Worm (Caenorhabditis elegans) whole organism, L4 larva: Measurements from ENCODE around the gene sdz-10.

Source experiments
- F10B5.3 ChIP-seq: sonication (generic microtip); optimal IDR thresholded peaks from 2 replicates; lab custom pipeline; 2016; ENCODE audit warnings: mild to moderate bottlenecking, missing genetic modification characterization, missing compliant biosample characterization
- Y105C5A.15 ChIP-seq: fragments of 200-800 bp; sonication (Bioruptor generic); IDR thresholded peaks from 2 replicates; pipeline ENCODE4 v1.3.6; 2022; ENCODE audit warnings: missing genetic modification characterization, missing compliant biosample characterization
- ZK546.5 ChIP-seq, 2 experiments: sonication (generic microtip); optimal IDR thresholded peaks; 2 replicates each; lab custom pipeline; 2017; ENCODE audit warnings: missing biosample characterization in 2 of 2, missing genetic modification characterization in 2 of 2
- aha-1 ChIP-seq: fragments of 150-350 bp; peaks from one replicate; lab custom pipeline; 2014; ENCODE audit warnings: missing biosample characterization, missing genetic modification characterization
- ceh-20 ChIP-seq: fragments of 200-800 bp; sonication (Bioruptor generic); IDR thresholded peaks from 2 replicates; pipeline ENCODE4 v1.3.6; 2022; ENCODE audit warnings: missing genetic modification reagents, missing genetic modification characterization, missing compliant biosample characterization
- ceh-62 ChIP-seq: sonication (generic microtip); optimal IDR thresholded peaks from 2 replicates; lab custom pipeline; 2017; ENCODE audit warnings: missing biosample characterization, missing genetic modification characterization
- ces-1 ChIP-seq: fragments of 150-350 bp; sonication (generic microtip); optimal IDR thresholded peaks from 4 replicates; lab custom pipeline; 2014; ENCODE audit warnings: missing biosample characterization, missing genetic modification reagents, missing genetic modification characterization
- daf-16 ChIP-seq, 3 experiments: sonication (generic microtip); optimal IDR thresholded peaks; 2 replicates each; lab custom pipeline; 2016 to 2017; ENCODE audit warnings: missing genetic modification characterization in 3 of 3, missing genetic modification reagents in 3 of 3, mild to moderate bottlenecking in 2 of 3, missing compliant biosample characterization in 2 of 3, missing biosample characterization in 1 of 3, moderate library complexity in 1 of 3
- daf-19 ChIP-seq: fragments of 200-800 bp; sonication (Bioruptor generic); conservative IDR thresholded peaks from 2 replicates; pipeline ENCODE4 v1.3.6; 2022; ENCODE audit warnings: missing genetic modification characterization, missing compliant biosample characterization
- dmd-6 ChIP-seq: fragments of 200-800 bp; sonication (Bioruptor generic); IDR thresholded peaks from 2 replicates; pipeline ENCODE4 v1.3.6; 2022; ENCODE audit warnings: missing genetic modification reagents, missing genetic modification characterization, missing compliant biosample characterization
- dpl-1 ChIP-seq: fragments of 150-350 bp; optimal IDR thresholded peaks from 2 replicates; lab custom pipeline; 2014; ENCODE audit warnings: missing biosample characterization, missing genetic modification reagents, missing genetic modification characterization
- dve-1 ChIP-seq: sonication (generic microtip); optimal IDR thresholded peaks from 2 replicates; lab custom pipeline; 2017; ENCODE audit warnings: antibody characterized with exemption, mild to moderate bottlenecking, missing genetic modification characterization, missing compliant biosample characterization; ENCODE audit not compliant: insufficient read depth
- fos-1 ChIP-seq: fragments of 150-350 bp; optimal IDR thresholded peaks from 2 replicates; lab custom pipeline; 2014; ENCODE audit warnings: missing biosample characterization, missing genetic modification characterization
- hif-1 ChIP-seq, 2 experiments: sonication (generic microtip); optimal IDR thresholded peaks; 2 replicates each; lab custom pipeline; 2016 to 2017; ENCODE audit warnings: missing compliant biosample characterization in 2 of 2, missing genetic modification characterization in 2 of 2, missing genetic modification reagents in 2 of 2, missing genotype in 2 of 2, mild to moderate bottlenecking in 1 of 2
- hlh-11 ChIP-seq: fragments of 200-800 bp; sonication (Bioruptor generic); optimal IDR thresholded peaks from 2 replicates; lab custom pipeline; 2018; ENCODE audit warnings: mild to moderate bottlenecking, missing genetic modification characterization, missing compliant biosample characterization
- hlh-30 ChIP-seq: sonication (generic microtip); optimal IDR thresholded peaks from 2 replicates; lab custom pipeline; 2017; ENCODE audit warnings: antibody characterized with exemption, mild to moderate bottlenecking, missing genetic modification characterization, missing compliant biosample characterization; ENCODE audit not compliant: insufficient read depth
- hmg-1.1 ChIP-seq: fragments of 200-800 bp; sonication (Bioruptor generic); IDR thresholded peaks from 2 replicates; pipeline ENCODE4 v1.3.6; 2022; ENCODE audit warnings: missing genetic modification reagents, missing genetic modification characterization, missing compliant biosample characterization
- lin-1 ChIP-seq: fragments of 200-800 bp; sonication (Bioruptor generic); IDR thresholded peaks from 2 replicates; pipeline ENCODE4 v1.3.6; 2022; ENCODE audit warnings: missing genetic modification reagents, missing genetic modification characterization, missing compliant biosample characterization
- lin-13 ChIP-seq: fragments of 150-350 bp; optimal IDR thresholded peaks from 2 replicates; lab custom pipeline; 2014; ENCODE audit warnings: missing biosample characterization, missing genetic modification reagents, missing genetic modification characterization
- lsy-2 ChIP-seq, 2 experiments: fragments of 150-350 bp in 1 of 2; sonication (generic microtip) in 1 of 2; optimal IDR thresholded peaks; 2 replicates each; lab custom pipeline; 2014 to 2017; ENCODE audit warnings: missing biosample characterization in 2 of 2, missing genetic modification characterization in 2 of 2
- madf-5 ChIP-seq, 2 experiments: fragments of 200-800 bp; sonication (Bioruptor generic); IDR thresholded peaks; 2 replicates each; pipeline ENCODE4 v1.3.6; 2022; ENCODE audit warnings: missing compliant biosample characterization in 2 of 2, missing genetic modification characterization in 2 of 2
- mdl-1 ChIP-seq, 2 experiments: fragments of 150-350 bp in 1 of 2; sonication (generic microtip) in 1 of 2; optimal IDR thresholded peaks; 2 replicates each; lab custom pipeline; 2014 to 2017; ENCODE audit warnings: missing biosample characterization in 2 of 2, missing genetic modification characterization in 2 of 2
- mdt-29 ChIP-seq: fragments of 200-800 bp; sonication (Bioruptor generic); IDR thresholded peaks from 2 replicates; pipeline ENCODE4 v1.3.6; 2022; ENCODE audit warnings: missing genetic modification reagents, missing genetic modification characterization, missing compliant biosample characterization
- mep-1 ChIP-seq: fragments of 150-350 bp; sonication (generic microtip); optimal IDR thresholded peaks from 3 replicates; lab custom pipeline; 2014; ENCODE audit warnings: missing biosample characterization, missing genetic modification characterization
- mxl-2 ChIP-seq: fragments of 200-800 bp; sonication (Bioruptor generic); conservative IDR thresholded peaks from 2 replicates; pipeline ENCODE4 v1.3.6; 2022; ENCODE audit warnings: missing genetic modification reagents, missing genetic modification characterization, missing compliant biosample characterization
- mxl-3 ChIP-seq: fragments of 200-800 bp; sonication (Bioruptor generic); optimal IDR thresholded peaks from 2 replicates; lab custom pipeline; 2018; ENCODE audit warnings: mild to moderate bottlenecking, missing genetic modification characterization, missing compliant biosample characterization
- nhr-102 ChIP-seq: sonication (generic microtip); optimal IDR thresholded peaks from 2 replicates; lab custom pipeline; 2016; ENCODE audit warnings: mild to moderate bottlenecking, missing genetic modification characterization, moderate library complexity, missing compliant biosample characterization
- nhr-11 ChIP-seq: fragments of 150-350 bp; optimal IDR thresholded peaks from 2 replicates; lab custom pipeline; 2014; ENCODE audit warnings: missing biosample characterization, missing genetic modification characterization
- nhr-41 ChIP-seq: fragments of 200-800 bp; sonication (Bioruptor generic); IDR thresholded peaks from 2 replicates; pipeline ENCODE4 v1.3.6; 2022; ENCODE audit warnings: missing genetic modification reagents, missing genetic modification characterization, missing compliant biosample characterization
- nhr-48 ChIP-seq: sonication (generic microtip); optimal IDR thresholded peaks from 2 replicates; lab custom pipeline; 2016; ENCODE audit warnings: mild to moderate bottlenecking, missing genetic modification characterization, missing compliant biosample characterization
- nhr-77 ChIP-seq: fragments of 150-350 bp; optimal IDR thresholded peaks from 2 replicates; lab custom pipeline; 2014; ENCODE audit warnings: missing biosample characterization, missing genetic modification characterization
- pha-4 ChIP-seq, 2 experiments: fragments of 150-350 bp in 1 of 2; fragments of 200-800 bp in 1 of 2; sonication (Bioruptor generic) in 1 of 2; IDR thresholded peaks in 1 of 2; optimal IDR thresholded peaks in 1 of 2; 2 replicates each; pipeline versions ENCODE4 v1.3.6 to Lab custom; 2014 to 2022; ENCODE audit warnings: missing genetic modification characterization in 2 of 2, missing genetic modification reagents in 2 of 2, missing biosample characterization in 1 of 2, missing compliant biosample characterization in 1 of 2
- php-3 ChIP-seq: fragments of 200-800 bp; sonication (Bioruptor generic); IDR thresholded peaks from 2 replicates; pipeline ENCODE4 v1.3.6; 2022; ENCODE audit warnings: missing genetic modification reagents, missing genetic modification characterization, missing compliant biosample characterization
- pqm-1 ChIP-seq: sonication (generic microtip); optimal IDR thresholded peaks from 2 replicates; lab custom pipeline; 2017; ENCODE audit warnings: missing biosample characterization, missing genetic modification characterization
- tra-1 ChIP-seq: fragments of 200-800 bp; sonication (Bioruptor generic); IDR thresholded peaks from 2 replicates; pipeline ENCODE4 v1.3.6; 2022; ENCODE audit warnings: missing genetic modification reagents, missing genetic modification characterization, missing compliant biosample characterization
- unc-130 ChIP-seq: sonication (generic microtip); optimal IDR thresholded peaks from 2 replicates; lab custom pipeline; 2016; ENCODE audit warnings: missing genetic modification reagents, missing genetic modification characterization, missing compliant biosample characterization
- unc-62 ChIP-seq, 3 experiments: fragments of 150-350 bp in 1 of 3; sonication (generic microtip); optimal IDR thresholded peaks in 2 of 3; peaks in 1 of 3; 1 replicate in 1 of 3; 2 replicates in 2 of 3; lab custom pipeline; 2014 to 2017; ENCODE audit warnings: missing biosample characterization in 3 of 3, missing genetic modification characterization in 3 of 3, missing genetic modification reagents in 3 of 3, missing genotype in 1 of 3
- zag-1 ChIP-seq: fragments of 150-350 bp; optimal IDR thresholded peaks from 2 replicates; lab custom pipeline; 2014; ENCODE audit warnings: missing biosample characterization, missing genetic modification characterization
- zfp-3 ChIP-seq: fragments of 200-800 bp; sonication (Bioruptor generic); conservative IDR thresholded peaks from 2 replicates; pipeline ENCODE4 v1.3.6; 2022; ENCODE audit warnings: missing genetic modification reagents, missing genetic modification characterization, missing compliant biosample characterization
- zip-11 ChIP-seq: fragments of 200-800 bp; sonication (Bioruptor generic); IDR thresholded peaks from 2 replicates; pipeline ENCODE4 v1.3.6; 2022; ENCODE audit warnings: missing genetic modification characterization, missing compliant biosample characterization

sdz-10 gene

DNA sequence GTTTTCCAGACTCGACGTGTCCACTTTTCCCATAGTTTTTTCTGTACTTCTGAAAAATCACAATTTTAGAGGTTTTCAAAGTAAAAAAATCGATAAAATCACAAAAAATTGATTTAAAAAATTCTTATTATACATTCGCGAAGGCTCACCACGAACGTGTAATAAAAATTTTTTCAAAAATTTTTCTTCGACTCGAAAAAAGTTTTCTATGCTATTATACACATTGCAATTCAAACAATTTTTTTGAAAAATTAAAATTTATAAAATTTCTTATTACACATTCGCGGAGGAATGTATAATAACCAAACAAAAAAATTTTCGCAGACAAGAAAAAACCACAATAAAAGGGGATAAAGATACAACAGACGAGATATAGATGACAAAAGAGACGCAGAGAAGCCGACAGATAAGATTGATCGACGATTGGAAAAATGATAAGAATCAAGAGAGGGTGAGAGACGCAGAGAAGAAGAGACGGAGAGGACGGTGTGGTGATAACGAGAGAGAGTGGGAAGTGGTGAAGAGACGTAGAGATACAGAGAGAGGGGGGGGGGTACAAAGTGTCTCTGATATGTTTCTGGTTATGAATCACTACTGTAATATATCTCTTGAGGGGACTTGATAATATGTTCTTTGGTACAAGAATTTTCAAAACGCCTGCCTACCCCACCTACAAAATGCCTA lies 28.6 kb upstream of the sdz-10 start, which contains the start of gene nhr-119 (continued):
- TF ChIP-seq F10B5.3 (tag; lab: Kevin White, UChicago) (no peak), daf-16 (GFP tag; optimal IDR thresholded peaks at IDR 0.05; lab: Kevin White, UChicago) (peak in 1 of 2 experiments; percentile 15), daf-16 (tag; optimal IDR thresholded peaks at IDR 0.05; lab: Kevin White, UChicago) (peak; percentile 37), dve-1 (tag; lab: Kevin White, UChicago) (peak; percentile 96), zfp-3 (GFP tag; lab: Robert Waterston, UW) (no peak), mdt-29 (GFP tag; lab: Robert Waterston, UW) (0 out of 2 replicates have a peak, but pooled peaks have one; percentile 31), mep-1 (tag; lab: Kevin White, UChicago) (peak; percentile 59), aha-1 (peak; percentile 64), php-3 (GFP tag; lab: Robert Waterston, UW) (peak; percentile 66), mxl-3 (GFP tag; lab: Kevin White, UChicago) (peak; percentile 89), fos-1 (tag; lab: Kevin White, UChicago) (peak; percentile 38), ceh-62 (tag; lab: Kevin White, UChicago) (no peak), mxl-2 (no peak), pqm-1 (peak; percentile 56), dpl-1 (peak; percentile 26), hlh-30 (tag; lab: Kevin White, UChicago) (peak; percentile 73), mdl-1 (tag; optimal IDR thresholded peaks at IDR 0.05; lab: Kevin White, UChicago) (peak; percentile 11 to 81), ZK546.5 (tag; optimal IDR thresholded peaks at IDR 0.05; lab: Kevin White, UChicago) (no peak), unc-62 (GFP tag; optimal IDR thresholded peaks at IDR 0.05 in 1 of 2; lab: Kevin White, UChicago) (peak in 1 of 2 experiments; percentile 68), unc-62 (tag; optimal IDR thresholded peaks at IDR 0.05; lab: Kevin White, UChicago) (no peak), nhr-77 (tag; lab: Kevin White, UChicago) (peak; percentile 45), pha-4 (GFP tag; IDR thresholded peaks at IDR 0.05; lab: Robert Waterston, UW) (peak; percentile 65), pha-4 (tag; optimal IDR thresholded peaks at IDR 0.05; lab: Kevin White, UChicago) (no peak), daf-19 (no peak), dmd-6 (GFP tag; lab: Robert Waterston, UW) (peak; percentile 91), lin-13 (GFP tag; lab: Kevin White, UChicago) (peak; percentile 6), ceh-20 (GFP tag; lab: Robert Waterston, UW) (peak; percentile 70), nhr-41 (GFP tag; lab: Robert Waterston, UW) (no peak), nhr-102 (tag; lab: Kevin White, UChicago) (peak; percentile 85), unc-130 (GFP tag; lab: Kevin White, UChicago) (no peak), lin-1 (peak; percentile 74), hif-1 (tag; optimal IDR thresholded peaks at IDR 0.05; lab: Kevin White, UChicago) (peak in 1 of 2 experiments; percentile 14), madf-5 (GFP tag; IDR thresholded peaks at IDR 0.05; lab: Robert Waterston, UW) (no peak), tra-1 (GFP tag; lab: Robert Waterston, UW) (peak; percentile 83), hmg-1.1 (peak; percentile 59), nhr-48 (tag; lab: Kevin White, UChicago) (peak; percentile 93), lsy-2 (tag; optimal IDR thresholded peaks at IDR 0.05; lab: Kevin White, UChicago) (peak in 1 of 2 experiments; percentile 76), zag-1 (no peak), hlh-11 (tag; lab: Kevin White, UChicago) (peak; percentile 93)

DNA sequence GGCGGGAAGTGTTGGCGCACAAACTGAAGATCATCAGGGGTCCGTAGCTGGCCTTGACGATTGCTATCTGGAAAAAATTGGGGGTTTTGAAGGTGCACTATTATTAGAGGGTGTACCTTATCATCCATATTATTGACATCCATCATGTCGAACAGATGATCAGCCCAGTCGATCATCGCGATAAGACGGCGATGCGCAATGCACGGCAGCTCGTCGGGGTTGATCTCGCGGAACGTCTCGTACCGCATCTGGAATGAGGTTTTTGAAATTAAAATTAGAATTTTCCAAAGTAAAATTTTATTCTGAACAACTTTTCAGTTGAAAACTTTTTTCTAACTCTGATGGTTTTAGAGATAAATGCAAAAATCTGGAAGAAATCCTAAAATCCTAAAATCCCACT lies 25.9 kb upstream of the sdz-10 start:
- TF ChIP-seq ces-1 (GFP tag; lab: Kevin White, UChicago) (no peak), Y105C5A.15 (GFP tag; lab: Robert Waterston, UW) (no peak), ceh-62 (tag; lab: Kevin White, UChicago) (no peak), fos-1 (tag; lab: Kevin White, UChicago) (no peak), aha-1 (peak; percentile 79), zip-11 (GFP tag; lab: Robert Waterston, UW) (no peak), mep-1 (tag; lab: Kevin White, UChicago) (no peak), nhr-11 (tag; lab: Kevin White, UChicago) (no peak)
- TF ChIP-seq, all 104 proteins: peak for 1
